Worm (Caenorhabditis elegans): ENCODE measurements around the gene F29A7.4.

F29A7.4 gene

ce11 chrII:2710919-2711318 is 38.9 kb upstream of the F29A7.4 start, which contains the start of gene T05A8.2:
Gene T05A8.2 (minus strand): TSS chrII:2711019.
- TF ChIP-seq ceh-79 (tag; optimal IDR thresholded peaks at IDR 0.05): no peak
- no peak for TF ChIP-seq hrde-1 (tag; optimal IDR thresholded peaks at IDR 0.05; ENCODE audit: borderline replicate concordance)
- TF ChIP-seq sdz-38 (tag; optimal IDR thresholded peaks at IDR 0.05): no peak
- no peak for TF ChIP-seq madf-10 (tag; optimal IDR thresholded peaks at IDR 0.05)
- no peak for TF ChIP-seq tlf-1 (GFP tag; optimal IDR thresholded peaks at IDR 0.05)
- no peak for TF ChIP-seq lin-35 (GFP tag; optimal IDR thresholded peaks at IDR 0.05)
- no peak for TF ChIP-seq B0261.1 (tag; optimal IDR thresholded peaks at IDR 0.05)
- TF ChIP-seq rpc-1 (optimal IDR thresholded peaks at IDR 0.05): no peak
- no peak for TF ChIP-seq rpc-1 (tag; optimal IDR thresholded peaks at IDR 0.05)
- no peak for TF ChIP-seq dox-1 (GFP tag; IDR thresholded peaks at IDR 0.05)
- no peak for TF ChIP-seq attf-3 (GFP tag; conservative IDR thresholded peaks at IDR 0.05)

DNA sequence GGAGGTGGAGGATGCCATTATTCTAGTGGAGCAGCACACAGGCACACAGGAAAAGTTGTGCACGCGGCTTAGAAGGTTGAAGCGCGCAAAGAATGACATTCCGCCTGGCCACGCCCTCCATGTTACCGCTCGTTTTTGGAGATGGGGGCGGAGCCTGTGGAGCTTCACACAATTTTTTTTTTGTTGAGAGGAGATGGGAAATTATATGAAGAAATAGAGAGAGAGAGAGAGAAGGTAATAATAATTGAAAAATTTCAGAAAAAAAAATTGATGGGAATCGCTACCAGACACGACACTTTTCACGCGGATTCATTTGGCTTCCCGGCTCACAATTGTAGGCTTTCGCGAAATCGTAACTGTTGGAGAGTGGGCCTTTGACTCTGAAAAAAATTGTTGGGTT is 32.5 kb upstream of the F29A7.4 start, which contains the start of gene T05A8.3:
Gene T05A8.3 (minus strand): TSS at position 101 of the 400 bp plus-strand sequence.
- TF ChIP-seq zfh-2 (GFP tag; conservative IDR thresholded peaks at IDR 0.05): 0 out of 2 replicates have a peak, but pooled peaks have one; percentile 26
- no peak for TF ChIP-seq hlh-12 (tag; optimal IDR thresholded peaks at IDR 0.05)

- TF ChIP-seq egl-44 (GFP tag; IDR thresholded peaks at IDR 0.05): no peak
- TF ChIP-seq chd-7 (tag; optimal IDR thresholded peaks at IDR 0.05): no peak
- peak; percentile 81 for TF ChIP-seq zfh-2 (GFP tag; conservative IDR thresholded peaks at IDR 0.05)
- peak; percentile 74; the same call in 1 of the 2 replicates for TF ChIP-seq egrh-3 (GFP tag; IDR thresholded peaks at IDR 0.05)
- TF ChIP-seq ceh-40 (GFP tag; IDR thresholded peaks at IDR 0.05): no peak
- TF ChIP-seq F57C9.4 (tag; optimal IDR thresholded peaks at IDR 0.05): no peak
- 0 out of 2 replicates have a peak, but pooled peaks have one; percentile 10 for TF ChIP-seq mcd-1 (GFP tag; IDR thresholded peaks at IDR 0.05)
- TF ChIP-seq nhr-27 (tag; optimal IDR thresholded peaks at IDR 0.05): no peak
- TF ChIP-seq ztf-26 (tag; optimal IDR thresholded peaks at IDR 0.05): no peak
- TF ChIP-seq Y79H2A.3 (GFP tag; conservative IDR thresholded peaks at IDR 0.05): no peak
Measured at ce11 chrII:2719212-2719611, 30.6 kb upstream of the F29A7.4 start.

ce11 chrII:2721992-2722391 is 27.8 kb upstream of the F29A7.4 start:
- TF ChIP-seq nhr-27 (tag; optimal IDR thresholded peaks at IDR 0.05): no peak
- TF ChIP-seq mxl-1 (tag; optimal IDR thresholded peaks at IDR 0.05): no peak
- TF ChIP-seq sptf-2 (GFP tag; optimal IDR thresholded peaks at IDR 0.05): no peak
- TF ChIP-seq tbp1 (GFP tag; optimal IDR thresholded peaks at IDR 0.05): peak; percentile 63
- TF ChIP-seq attf-6 (GFP tag; IDR thresholded peaks at IDR 0.05): no peak
- no peak for TF ChIP-seq B0035.1 (tag; optimal IDR thresholded peaks at IDR 0.05)
- TF ChIP-seq nfya-2 (GFP tag; IDR thresholded peaks at IDR 0.05): no peak
- TF ChIP-seq ztf-26 (tag; optimal IDR thresholded peaks at IDR 0.05): no peak
- TF ChIP-seq zfh-2 (GFP tag; conservative IDR thresholded peaks at IDR 0.05): peak; percentile 52
- TF ChIP-seq rpc-1 (optimal IDR thresholded peaks at IDR 0.05): no peak
- TF ChIP-seq rpc-1 (tag; optimal IDR thresholded peaks at IDR 0.05): peak; percentile 32
- no peak for TF ChIP-seq nfyb-1 (GFP tag; IDR thresholded peaks at IDR 0.05)
- TF ChIP-seq snpc-1.1 (tag; optimal IDR thresholded peaks at IDR 0.05; ENCODE audit: insufficient read depth): no peak
- TF ChIP-seq ceh-40 (GFP tag; IDR thresholded peaks at IDR 0.05): no peak

- no peak for TF ChIP-seq F10E7.11 (tag; optimal IDR thresholded peaks at IDR 0.05)
- no peak for TF ChIP-seq lin-35 (GFP tag; optimal IDR thresholded peaks at IDR 0.05)
- no peak for TF ChIP-seq F23B12.7 (tag; optimal IDR thresholded peaks at IDR 0.05; ENCODE audit: insufficient read depth)
- TF ChIP-seq sdz-38 (tag; optimal IDR thresholded peaks at IDR 0.05): no peak
- TF ChIP-seq ceh-40 (GFP tag; IDR thresholded peaks at IDR 0.05): no peak
- no peak for TF ChIP-seq K12H6.12 (tag; optimal IDR thresholded peaks at IDR 0.05)
- no peak for TF ChIP-seq snpc-4 (GFP tag; optimal IDR thresholded peaks at IDR 0.05)
- no peak for TF ChIP-seq snpc-4 (tag; optimal IDR thresholded peaks at IDR 0.05)
- no peak for TF ChIP-seq bed-1 (GFP tag; IDR thresholded peaks at IDR 0.05)
- no peak for TF ChIP-seq nfya-1 (tag; optimal IDR thresholded peaks at IDR 0.05; ENCODE audit: borderline replicate concordance, insufficient read depth)
- no peak for TF ChIP-seq akir-1 (GFP tag; optimal IDR thresholded peaks at IDR 0.05)
- no peak for TF ChIP-seq F33H1.4 (GFP tag; IDR thresholded peaks at IDR 0.05)
- no peak for TF ChIP-seq F55B11.4 (tag; optimal IDR thresholded peaks at IDR 0.05; ENCODE audit: borderline replicate concordance, insufficient read depth)
- no peak for TF ChIP-seq cebp-1 (GFP tag; IDR thresholded peaks at IDR 0.05)
- TF ChIP-seq cebp-1 (tag; optimal IDR thresholded peaks at IDR 0.05): no peak
- TF ChIP-seq sea-2 (GFP tag; IDR thresholded peaks at IDR 0.05): no peak
Measured at ce11 chrII:2725561-2725960, 24.2 kb upstream of the F29A7.4 start, which contains the start of the genes T05A8.11 and nep-2. Gene T05A8.11 (minus strand): TSS chrII:2725661. Gene nep-2 (minus strand): TSS chrII:2725752.

Measured in whole organism, young adult.